Fruit fly (Drosophila melanogaster): ENCODE measurements around the gene CG11658.
A peak's percentile ranks its signal among the peaks of the same experiment; 100 is the strongest.

CG11658 gene

DNA sequence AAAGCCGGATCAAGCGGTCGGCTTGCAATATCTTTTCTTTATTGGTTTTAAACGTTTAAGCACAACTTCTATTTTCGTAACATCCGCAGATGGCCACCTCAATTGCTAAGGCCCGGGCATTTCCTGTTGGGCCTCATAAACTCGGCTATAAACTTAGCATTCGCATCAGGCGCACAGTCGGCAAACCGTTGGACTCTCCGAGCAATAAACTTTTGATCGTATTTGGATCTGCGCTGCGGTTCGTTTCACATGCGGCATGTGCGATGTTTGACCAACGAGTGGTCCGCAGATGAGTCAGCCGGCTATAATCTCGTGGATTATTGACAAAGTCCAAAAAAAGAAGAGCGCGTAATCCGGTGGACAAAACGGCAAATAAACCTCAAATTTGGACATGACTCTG, 3.4 kb upstream of the CG11658 start (continued):
- TF ChIP-seq bowl (GFP tag; IDR thresholded peaks at IDR 0.05) (0 out of 2 replicates have a peak, but pooled peaks have one; percentile 21), CG12769 (tag; optimal IDR thresholded peaks at IDR 0.05) (peak; percentile 57), so (GFP tag; IDR thresholded peaks at IDR 0.05) (0 out of 3 replicates have a peak, but pooled peaks have one; percentile 20), CG43689 (GFP tag; IDR thresholded peaks at IDR 0.05) (peak; percentile 41; the same call in 1 of the 2 replicates), CG13894 (tag; optimal IDR thresholded peaks at IDR 0.05) (peak; percentile 24), CG3995 (GFP tag; optimal IDR thresholded peaks at IDR 0.05) (no peak), CG13296 (GFP tag; optimal IDR thresholded peaks at IDR 0.05) (peak; percentile 11), sd (tag; optimal IDR thresholded peaks at IDR 0.05) (peak; percentile 49), vfl (GFP tag; optimal IDR thresholded peaks at IDR 0.05) (no peak), Bgb (GFP tag; IDR thresholded peaks at IDR 0.05; ENCODE audit: partially characterized antibody) (0 out of 2 replicates have a peak, but pooled peaks have one; percentile 9), Atf-2 (GFP tag; optimal IDR thresholded peaks at IDR 0.05) (no peak), tna (GFP tag; IDR thresholded peaks at IDR 0.05; ENCODE audit: partially characterized antibody) (no peak), ab (GFP tag; optimal IDR thresholded peaks at IDR 0.05) (no peak), slou (GFP tag; optimal IDR thresholded peaks at IDR 0.05) (no peak), CG5953 (GFP tag; IDR thresholded peaks at IDR 0.05) (no peak)

DNA sequence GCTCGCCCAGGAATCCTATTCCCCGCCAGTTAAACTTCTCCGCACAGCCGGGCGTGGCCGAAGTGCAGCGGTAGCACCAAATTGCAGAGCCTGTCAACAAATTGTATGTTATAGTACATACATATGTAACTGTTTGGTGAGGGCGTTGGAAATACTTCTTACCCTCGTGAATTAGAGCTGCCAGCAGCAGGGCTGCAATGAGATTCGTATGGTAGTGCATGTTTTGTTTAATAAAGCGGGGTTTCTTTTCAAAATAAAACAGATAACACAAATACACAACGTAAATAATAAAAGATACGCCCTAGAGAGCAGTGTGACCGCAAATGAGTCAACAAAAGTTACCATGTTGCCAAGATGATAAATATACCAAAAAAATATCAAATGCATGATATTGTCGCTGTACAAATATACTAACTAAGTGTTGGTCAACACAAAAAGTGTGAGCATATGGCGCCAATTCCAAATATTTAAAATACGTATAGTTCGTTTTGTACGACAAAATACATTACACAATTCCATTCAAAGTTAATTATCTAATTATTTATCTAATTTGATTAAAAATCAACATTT, 2.8 kb upstream of the CG11658 start, which contains the start of gene crim:
crim (minus strand) TSS at position 328 of the 570 bp plus-strand sequence.
- TF ChIP-seq Dp (GFP tag; optimal IDR thresholded peaks at IDR 0.05): peak; percentile 95
- no peak for TF ChIP-seq peb (GFP tag; IDR thresholded peaks at IDR 0.05)
- TF ChIP-seq CG2116 (GFP tag; optimal IDR thresholded peaks at IDR 0.05): peak; percentile 32
- TF ChIP-seq pros (GFP tag; optimal IDR thresholded peaks at IDR 0.05): no peak
- TF ChIP-seq cato (GFP tag; optimal IDR thresholded peaks at IDR 0.05; ENCODE audit: borderline replicate concordance): no peak
- no peak for TF ChIP-seq CG8281 (tag; optimal IDR thresholded peaks at IDR 0.05)
- TF ChIP-seq pita (GFP tag; optimal IDR thresholded peaks at IDR 0.05): no peak
- TF ChIP-seq grau (tag; optimal IDR thresholded peaks at IDR 0.05): peak; percentile 2
- TF ChIP-seq Atf3 (GFP tag; optimal IDR thresholded peaks at IDR 0.05): no peak
- TF ChIP-seq zen2 (GFP tag; IDR thresholded peaks at IDR 0.05; ENCODE audit: partially characterized antibody): no peak
- TF ChIP-seq YL-1 (GFP tag; optimal IDR thresholded peaks at IDR 0.05): peak; percentile 87
- no peak for TF ChIP-seq Kr (GFP tag; optimal IDR thresholded peaks at IDR 0.05)
- no peak for TF ChIP-seq HLHmδ (GFP tag; optimal IDR thresholded peaks at IDR 0.05)
- no peak for TF ChIP-seq Aef1 (GFP tag; IDR thresholded peaks at IDR 0.05)
- TF ChIP-seq CG17568 (GFP tag; optimal IDR thresholded peaks at IDR 0.05): no peak
- TF ChIP-seq mam (GFP tag; optimal IDR thresholded peaks at IDR 0.05): no peak
- TF ChIP-seq Doc2 (GFP tag; IDR thresholded peaks at IDR 0.05): no peak
- peak in 1 of 3 experiments; percentile 68 for TF ChIP-seq Stat92E (GFP tag; optimal IDR thresholded peaks at IDR 0.05)
- TF ChIP-seq CG43689 (GFP tag; IDR thresholded peaks at IDR 0.05): no peak
- TF ChIP-seq bowl (GFP tag; IDR thresholded peaks at IDR 0.05): no peak
- TF ChIP-seq row (GFP tag; IDR thresholded peaks at IDR 0.05): peak; percentile 12; the same call in 1 of the 3 replicates
- no peak for TF ChIP-seq CG12299 (tag; optimal IDR thresholded peaks at IDR 0.05)
- no peak for TF ChIP-seq Neu2 (GFP tag; optimal IDR thresholded peaks at IDR 0.05; ENCODE audit: borderline replicate concordance)
- TF ChIP-seq Gug (GFP tag; IDR thresholded peaks at IDR 0.05): no peak
- TF ChIP-seq CG34422 (GFP tag; IDR thresholded peaks at IDR 0.05): 0 out of 3 replicates have a peak, but pooled peaks have one; percentile 53
- no peak for TF ChIP-seq CG6791 (GFP tag; IDR thresholded peaks at IDR 0.05; ENCODE audit: partially characterized antibody)
- TF ChIP-seq Awh (GFP tag; IDR thresholded peaks at IDR 0.05): 0 out of 2 replicates have a peak, but pooled peaks have one; percentile 38
- no peak for TF ChIP-seq Hsf (GFP tag; optimal IDR thresholded peaks at IDR 0.05)
- no peak for TF ChIP-seq Taf1 (GFP tag; IDR thresholded peaks at IDR 0.05)
- no peak for TF ChIP-seq CG9215 (GFP tag; IDR thresholded peaks at IDR 0.05)
- TF ChIP-seq nmo (GFP tag; optimal IDR thresholded peaks at IDR 0.05): peak; percentile 33
- no peak for TF ChIP-seq Adf1 (GFP tag; IDR thresholded peaks at IDR 0.05)
- peak; percentile 30 for TF ChIP-seq CG13624 (GFP tag; optimal IDR thresholded peaks at IDR 0.05)
- peak; percentile 62 for TF ChIP-seq CG1603 (tag; optimal IDR thresholded peaks at IDR 0.05)
- no peak for TF ChIP-seq C15 (GFP tag; IDR thresholded peaks at IDR 0.05)
- no peak for TF ChIP-seq sim (GFP tag; IDR thresholded peaks at IDR 0.05)

Measured in whole organism, embryonic.